Fruit fly (Drosophila melanogaster) whole organism, prepupa: Measurements from ENCODE around the gene CG33080.

Experiments
- Blimp-1 ChIP-seq: fragments of 200-800 bp; sonication (Bioruptor generic); optimal IDR thresholded peaks from 3 replicates; lab custom pipeline; 2017; ENCODE audit warnings: missing biosample characterization, missing genetic modification characterization, mild to moderate bottlenecking, moderate library complexity, missing genetic modification reagents
- CG11294 ChIP-seq: fragments of 200-800 bp; sonication (Bioruptor generic); IDR thresholded peaks from 2 replicates; pipeline ENCODE4 v1.3.6; 2022; ENCODE audit warnings: missing biosample characterization, missing genetic modification characterization
- CG16779 ChIP-seq: fragments of 200-800 bp; sonication (Bioruptor generic); optimal IDR thresholded peaks from 3 replicates; lab custom pipeline; 2017; ENCODE audit warnings: missing biosample characterization, mild to moderate bottlenecking, missing genetic modification characterization
- CG6276 ChIP-seq: fragments of 200-800 bp; sonication (Bioruptor generic); optimal IDR thresholded peaks from 2 replicates; lab custom pipeline; 2017; ENCODE audit warnings: missing biosample characterization, mild to moderate bottlenecking, missing genetic modification characterization
- CG9139 ChIP-seq: fragments of 200-800 bp; sonication (Bioruptor generic); optimal IDR thresholded peaks from 3 replicates; lab custom pipeline; 2017; ENCODE audit warnings: missing biosample characterization, mild to moderate bottlenecking, missing genetic modification characterization
- Eip75B ChIP-seq: fragments of 200-800 bp; sonication (Bioruptor generic); optimal IDR thresholded peaks from 3 replicates; lab custom pipeline; 2016; ENCODE audit warnings: missing biosample characterization, missing genetic modification characterization
- Hr39 ChIP-seq: fragments of 200-800 bp; sonication (Bioruptor generic); optimal IDR thresholded peaks from 2 replicates; lab custom pipeline; 2016; ENCODE audit warnings: missing biosample characterization, missing genetic modification characterization
- Lpt ChIP-seq: fragments of 200-800 bp; sonication (Bioruptor generic); optimal IDR thresholded peaks from 3 replicates; lab custom pipeline; 2016; ENCODE audit warnings: missing biosample characterization, missing genetic modification characterization
- Met ChIP-seq: fragments of 200-800 bp; sonication (Bioruptor generic); optimal IDR thresholded peaks from 3 replicates; lab custom pipeline; 2016; ENCODE audit warnings: missing biosample characterization, missing genetic modification characterization
- Sox15 ChIP-seq: fragments of 200-800 bp; sonication (Bioruptor generic); optimal IDR thresholded peaks from 3 replicates; lab custom pipeline; 2016; ENCODE audit warnings: missing biosample characterization, missing genetic modification characterization
- spab ChIP-seq: fragments of 200-800 bp; sonication (Bioruptor generic); optimal IDR thresholded peaks from 2 replicates; lab custom pipeline; 2017; ENCODE audit warnings: missing biosample characterization, mild to moderate bottlenecking, missing genetic modification characterization, missing genetic modification reagents

DNA sequence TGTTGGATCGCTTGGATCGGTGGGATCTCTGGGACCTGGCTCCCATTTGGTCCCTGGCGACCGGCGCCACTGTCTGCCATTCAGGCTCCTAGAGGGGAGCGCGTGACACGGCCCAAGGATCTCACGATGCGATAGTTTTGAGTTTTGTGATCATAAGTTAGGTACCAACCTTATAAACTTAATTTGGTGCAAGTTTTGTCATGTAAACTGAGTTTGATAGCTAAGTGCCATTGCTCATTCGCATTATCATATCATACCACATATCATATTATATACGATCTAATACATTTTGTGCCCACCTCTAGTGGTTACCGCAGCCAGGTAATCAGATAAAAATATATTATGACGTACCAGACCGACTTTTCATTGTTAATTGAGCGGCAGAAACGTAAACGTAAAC, 21.6 kb downstream of the CG33080 start:
- TF ChIP-seq Hr39, result no peak
- TF ChIP-seq CG16779 (tag; lab: Kevin White, UChicago), result no peak
- no peak for TF ChIP-seq CG6276
- no peak for TF ChIP-seq Met (GFP tag; lab: Kevin White, UChicago)
- no peak for TF ChIP-seq CG9139 (GFP tag; lab: Kevin White, UChicago)
- no peak for TF ChIP-seq Sox15
- no peak for TF ChIP-seq Eip75B
- TF ChIP-seq Lpt (GFP tag; lab: Kevin White, UChicago), result no peak
- TF ChIP-seq spab (GFP tag; lab: Kevin White, UChicago), result no peak
- TF ChIP-seq CG11294 (GFP tag; lab: Robert Waterston, UW), result no peak
- TF ChIP-seq Blimp-1, result no peak
